Worm (Caenorhabditis elegans): ENCODE measurements around the gene bath-37.
A peak's percentile ranks its signal among the peaks of the same experiment; 100 is the strongest.

The bath-37 gene

DNA sequence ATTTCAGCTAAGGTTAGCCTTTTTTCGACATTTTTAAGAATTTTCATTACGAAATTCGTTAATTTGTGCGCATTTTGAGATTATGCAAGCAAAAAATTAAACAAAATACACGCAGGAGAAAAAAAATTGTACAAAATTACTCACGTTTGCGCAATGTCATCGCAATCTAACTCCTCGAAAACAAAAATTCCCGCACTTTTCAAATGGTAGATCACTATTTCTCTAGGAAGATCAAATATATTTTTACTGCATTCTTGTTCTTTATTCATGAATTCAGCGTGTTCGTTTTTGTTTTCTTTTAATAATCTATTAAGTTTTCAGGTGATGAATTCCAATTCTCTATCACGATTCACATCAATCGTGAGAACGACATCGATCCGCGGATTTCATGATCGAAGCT, 37.7 kb upstream of the bath-37 start, which contains the start of the genes T12G3.6 and mrpl-51:
T12G3.6 (minus strand) TSS at position 269 of the 400 bp plus-strand sequence.
mrpl-51 (plus strand) TSS at position 322 of the 400 bp plus-strand sequence.
- no peak for TF ChIP-seq Y22D7AL.16 (tag; optimal IDR thresholded peaks at IDR 0.05)
- no peak for TF ChIP-seq syd-9 (tag; optimal IDR thresholded peaks at IDR 0.05)

DNA sequence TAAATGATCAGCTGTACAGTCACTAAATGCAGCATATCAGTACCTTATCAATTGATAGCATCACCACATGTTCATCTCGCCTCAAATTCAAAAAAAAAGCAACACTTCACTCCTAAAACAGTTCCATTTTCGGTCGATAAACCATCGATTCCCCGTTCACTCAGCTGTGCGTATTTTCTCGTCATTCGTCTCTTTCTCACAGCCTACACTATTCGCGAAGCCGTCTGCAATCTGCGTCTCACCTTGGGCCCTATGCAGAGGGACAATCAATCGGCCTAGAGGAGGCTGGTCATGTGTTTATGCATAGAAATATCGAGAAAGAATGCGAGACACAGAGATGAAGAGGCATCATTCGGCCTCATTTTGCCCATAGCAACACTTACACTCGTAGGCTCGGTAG, 36.3 kb upstream of the bath-37 start:
- TF ChIP-seq ceh-34 (tag; optimal IDR thresholded peaks at IDR 0.05) = peak; percentile 59
- no peak for TF ChIP-seq npax-4 (tag; optimal IDR thresholded peaks at IDR 0.05)
- peak; percentile 20 for TF ChIP-seq unc-42 (tag; optimal IDR thresholded peaks at IDR 0.05)
- TF ChIP-seq pqm-1 (tag; optimal IDR thresholded peaks at IDR 0.05) = no peak
- no peak for TF ChIP-seq eyg-1 (tag; optimal IDR thresholded peaks at IDR 0.05)
- TF ChIP-seq fkh-10 (GFP tag; optimal IDR thresholded peaks at IDR 0.05) = no peak
- peak; percentile 45 for TF ChIP-seq madf-2 (tag; optimal IDR thresholded peaks at IDR 0.05)
- peak; percentile 84 for TF ChIP-seq nfya-1 (tag; optimal IDR thresholded peaks at IDR 0.05)
- TF ChIP-seq rnt-1 (tag; optimal IDR thresholded peaks at IDR 0.05) = peak; percentile 48
- no peak for TF ChIP-seq T23F11.4 (GFP tag; optimal IDR thresholded peaks at IDR 0.05)
- peak; percentile 75 for TF ChIP-seq ceh-31 (tag; optimal IDR thresholded peaks at IDR 0.05)
- no peak for TF ChIP-seq hlh-15 (tag; optimal IDR thresholded peaks at IDR 0.05)
- TF ChIP-seq ceh-2 (tag; optimal IDR thresholded peaks at IDR 0.05) = peak; percentile 64
- peak; percentile 14 for TF ChIP-seq sdc-2 (tag; optimal IDR thresholded peaks at IDR 0.05)
- no peak for TF ChIP-seq ceh-9 (tag; optimal IDR thresholded peaks at IDR 0.05)
- no peak for TF ChIP-seq Y22D7AL.16 (tag; optimal IDR thresholded peaks at IDR 0.05)
- TF ChIP-seq dve-1 (tag; optimal IDR thresholded peaks at IDR 0.05) = peak; percentile 63
- peak; percentile 98 for TF ChIP-seq hlh-30 (tag; optimal IDR thresholded peaks at IDR 0.05; ENCODE audit: insufficient read depth)
- TF ChIP-seq elt-2 (tag; optimal IDR thresholded peaks at IDR 0.05) = peak; percentile 74
- TF ChIP-seq ceh-6 (GFP tag; optimal IDR thresholded peaks at IDR 0.05) = no peak
- TF ChIP-seq sox-4 (tag; optimal IDR thresholded peaks at IDR 0.05) = no peak
- peak; percentile 3 for TF ChIP-seq F13H6.1 (tag; optimal IDR thresholded peaks at IDR 0.05)
- peak; percentile 73 for TF ChIP-seq unc-55 (GFP tag; optimal IDR thresholded peaks at IDR 0.05)
- TF ChIP-seq ceh-22 (tag; optimal IDR thresholded peaks at IDR 0.05) = peak; percentile 81
- no peak for TF ChIP-seq pag-3 (tag; optimal IDR thresholded peaks at IDR 0.05; ENCODE audit: borderline replicate concordance)
- TF ChIP-seq ama-1 (optimal IDR thresholded peaks at IDR 0.05) = peak; percentile 70
- TF ChIP-seq ceh-18 (tag; optimal IDR thresholded peaks at IDR 0.05) = peak; percentile 52
- peak; percentile 35 for TF ChIP-seq pros-1 (tag; optimal IDR thresholded peaks at IDR 0.05)
- peak; percentile 86 for TF ChIP-seq ref-2 (tag; optimal IDR thresholded peaks at IDR 0.05)
- no peak for TF ChIP-seq syd-9 (tag; optimal IDR thresholded peaks at IDR 0.05)
- no peak for TF ChIP-seq ceh-24 (tag; optimal IDR thresholded peaks at IDR 0.05)
- TF ChIP-seq tbx-2 (tag; optimal IDR thresholded peaks at IDR 0.05) = peak; percentile 64
- no peak for TF ChIP-seq fax-1 (tag; optimal IDR thresholded peaks at IDR 0.05)
- peak; percentile 26 for TF ChIP-seq pax-1 (tag; optimal IDR thresholded peaks at IDR 0.05)
- no peak for TF ChIP-seq hlh-8 (tag; optimal IDR thresholded peaks at IDR 0.05)
- TF ChIP-seq ceh-48 (tag; optimal IDR thresholded peaks at IDR 0.05) = peak; percentile 79
- no peak for TF ChIP-seq C38D4.7 (GFP tag; optimal IDR thresholded peaks at IDR 0.05)

DNA sequence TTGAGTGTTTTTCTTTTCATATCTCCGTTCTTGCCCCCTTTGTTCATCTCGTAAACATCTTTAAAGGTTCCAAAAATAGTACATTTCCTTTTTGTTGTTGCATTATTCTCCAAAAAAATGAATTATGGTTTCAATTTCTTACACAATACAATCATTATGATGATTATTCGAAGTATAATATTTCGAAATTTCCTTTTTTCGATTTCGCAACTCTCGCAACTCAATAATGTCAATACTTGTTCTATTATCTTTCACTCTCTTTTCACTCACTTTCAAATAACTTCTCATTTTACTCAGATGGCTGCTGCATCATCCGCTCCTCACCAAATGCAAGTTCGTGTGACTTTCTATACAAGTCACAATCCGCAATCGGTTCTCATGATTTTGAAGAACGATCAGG, 34.7 kb upstream of the bath-37 start, which contains the start of gene sqst-1:
sqst-1 (plus strand) TSS at position 298 of the 400 bp plus-strand sequence.
- TF ChIP-seq gmeb-2 (tag; optimal IDR thresholded peaks at IDR 0.05) = no peak
- TF ChIP-seq unc-42 (tag; optimal IDR thresholded peaks at IDR 0.05) = no peak
- no peak for TF ChIP-seq che-1 (tag; optimal IDR thresholded peaks at IDR 0.05)
- TF ChIP-seq elt-4 (tag; optimal IDR thresholded peaks at IDR 0.05) = no peak
- TF ChIP-seq hlh-8 (tag; optimal IDR thresholded peaks at IDR 0.05) = no peak
- no peak for TF ChIP-seq odd-2 (tag; optimal IDR thresholded peaks at IDR 0.05)
- TF ChIP-seq zip-5 (tag; optimal IDR thresholded peaks at IDR 0.05) = no peak
- TF ChIP-seq hlh-30 (tag; optimal IDR thresholded peaks at IDR 0.05; ENCODE audit: insufficient read depth) = no peak
- TF ChIP-seq hlh-6 (tag; optimal IDR thresholded peaks at IDR 0.05) = no peak
- no peak for TF ChIP-seq ets-4 (tag; optimal IDR thresholded peaks at IDR 0.05)
- no peak for TF ChIP-seq unc-3 (GFP tag; conservative IDR thresholded peaks at IDR 0.05)
- no peak for TF ChIP-seq unc-3 (tag; optimal IDR thresholded peaks at IDR 0.05)
